Fruit fly (Drosophila melanogaster): Measurements from ENCODE around the gene CG1628.
"Not testable (repeated sequence)": the region's sequence is repeated elsewhere in the genome, so short reads cannot be mapped to it uniquely, and the experiment has no call there.

CG1628 gene

dm6 chrX:10602057-10602764 lies at the start of gene CG1628:
CG1628 (minus strand) TSS chrX:10602714.
- no peak for TF ChIP-seq noc (tag; optimal IDR thresholded peaks at IDR 0.05)

dm6 chrX:10642233-10642751 lies 39.8 kb upstream of the CG1628 start:
- no peak for TF ChIP-seq noc (tag; optimal IDR thresholded peaks at IDR 0.05)

dm6 chrX:10628874-10629273 lies 26.4 kb upstream of the CG1628 start:
- TF ChIP-seq noc (tag; optimal IDR thresholded peaks at IDR 0.05), result peak; percentile 15

- TF ChIP-seq noc (tag; optimal IDR thresholded peaks at IDR 0.05), result no peak
These were observed 24.7 kb upstream of the CG1628 start, which contains the start of the genes CG9806 and X11Lbeta for dm6 chrX:10627062-10627756. CG9806 (minus strand) TSS chrX:10627112. X11Lbeta (plus strand) TSS chrX:10627737.

dm6 chrX:10623125-10623524 lies 20.6 kb upstream of the CG1628 start, which contains the start of gene Rab9Db:
Rab9Db (minus strand) TSS chrX:10623225.
- TF ChIP-seq noc (tag; optimal IDR thresholded peaks at IDR 0.05), result not testable (repeated sequence)

- TF ChIP-seq noc (tag; optimal IDR thresholded peaks at IDR 0.05), result no peak
These were observed 18.9 kb upstream of the CG1628 start for dm6 chrX:10621202-10621990.

dm6 chrX:10620144-10621005 lies 17.9 kb upstream of the CG1628 start, which contains the start of gene CG43347:
CG43347 (minus strand) TSS chrX:10620190.
- no peak for TF ChIP-seq noc (tag; optimal IDR thresholded peaks at IDR 0.05)

- no peak for TF ChIP-seq noc (tag; optimal IDR thresholded peaks at IDR 0.05)
These were observed 16.0 kb upstream of the CG1628 start for dm6 chrX:10618491-10618890.

- no peak for TF ChIP-seq noc (tag; optimal IDR thresholded peaks at IDR 0.05)
These were observed 12.7 kb upstream of the CG1628 start for dm6 chrX:10615215-10615614.

dm6 chrX:10613568-10613967 lies 11.1 kb upstream of the CG1628 start:
- no peak for TF ChIP-seq noc (tag; optimal IDR thresholded peaks at IDR 0.05)

dm6 chrX:10607629-10608028 lies 5.1 kb upstream of the CG1628 start:
- TF ChIP-seq noc (tag; optimal IDR thresholded peaks at IDR 0.05), result no peak

dm6 chrX:10606889-10607478 lies 4.5 kb upstream of the CG1628 start:
- no peak for TF ChIP-seq noc (tag; optimal IDR thresholded peaks at IDR 0.05)

- TF ChIP-seq noc (tag; optimal IDR thresholded peaks at IDR 0.05), result no peak
These were observed 1.0 kb downstream of the CG1628 start for dm6 chrX:10601479-10601921.

- TF ChIP-seq noc (tag; optimal IDR thresholded peaks at IDR 0.05), result no peak
These were observed 2.1 kb downstream of the CG1628 start for dm6 chrX:10600254-10600916.

All from whole organism, larva.